Fruit fly (Drosophila melanogaster) whole organism, embryonic: Measurements from ENCODE around the gene CG4783.

Source experiments
- Adf1 ChIP-seq: fragments of 200-800 bp; sonication (Bioruptor generic); IDR thresholded peaks from 2 replicates; pipeline ENCODE4 v1.3.6; 2022; ENCODE audit warnings: missing biosample characterization, missing genetic modification characterization
- Antp ChIP-seq: fragments of 200-800 bp; sonication (Bioruptor generic); optimal IDR thresholded peaks from 3 replicates; lab custom pipeline; 2016; ENCODE audit warnings: missing biosample characterization, missing genetic modification characterization
- C15 ChIP-seq: fragments of 200-800 bp; sonication (Bioruptor generic); IDR thresholded peaks from 3 replicates; pipeline ENCODE4 v1.3.6; 2022; ENCODE audit warnings: missing biosample characterization, missing genetic modification characterization
- CG10366 ChIP-seq: fragments of 200-800 bp; sonication (Bioruptor generic); IDR thresholded peaks from 2 replicates; pipeline ENCODE4 v1.3.6; 2022; ENCODE audit warnings: missing biosample characterization, missing genetic modification characterization
- CG10979 ChIP-seq: fragments of 200-800 bp; sonication (Bioruptor generic); optimal IDR thresholded peaks from 2 replicates; lab custom pipeline; 2018; ENCODE audit warnings: missing biosample characterization, mild to moderate bottlenecking, missing genetic modification characterization, moderate library complexity
- CG11085 ChIP-seq: fragments of 200-800 bp; sonication (Bioruptor generic); IDR thresholded peaks from 2 replicates; pipeline ENCODE4 v1.3.6; 2022; ENCODE audit warnings: missing biosample characterization, missing genetic modification characterization
- CG13287 ChIP-seq: fragments of 200-800 bp; sonication (Bioruptor generic); IDR thresholded peaks from 2 replicates; pipeline ENCODE4 v1.3.6; 2022; ENCODE audit warnings: missing biosample characterization, missing genetic modification characterization; ENCODE audit not compliant: partially characterized antibody
- CG13296 ChIP-seq: fragments of 200-800 bp; sonication (Bioruptor generic); optimal IDR thresholded peaks from 3 replicates; lab custom pipeline; 2018; ENCODE audit warnings: missing biosample characterization, mild to moderate bottlenecking, missing genetic modification characterization
- CG15011 ChIP-seq: fragments of 200-800 bp; sonication (Bioruptor generic); optimal IDR thresholded peaks from 3 replicates; lab custom pipeline; 2018; ENCODE audit warnings: missing biosample characterization, mild to moderate bottlenecking, missing genetic modification characterization
- CG1602 ChIP-seq: fragments of 200-800 bp; sonication (Bioruptor generic); optimal IDR thresholded peaks from 3 replicates; lab custom pipeline; 2016; ENCODE audit warnings: missing biosample characterization, missing genetic modification characterization
- CG17802 ChIP-seq: fragments of 200-800 bp; sonication (Bioruptor generic); optimal IDR thresholded peaks from 2 replicates; lab custom pipeline; 2018; ENCODE audit warnings: missing biosample characterization, mild to moderate bottlenecking, missing genetic modification characterization, moderate library complexity
- CG2120 ChIP-seq: fragments of 200-800 bp; sonication (Bioruptor generic); optimal IDR thresholded peaks from 3 replicates; lab custom pipeline; 2016; ENCODE audit warnings: missing biosample characterization, missing genetic modification characterization
- CG2199 ChIP-seq: fragments of 200-800 bp; sonication (Bioruptor generic); IDR thresholded peaks from 3 replicates; pipeline ENCODE4 v1.3.6; 2022; ENCODE audit warnings: missing biosample characterization, missing genetic modification characterization
- CG31388 ChIP-seq: fragments of 200-800 bp; sonication (Bioruptor generic); optimal IDR thresholded peaks from 2 replicates; lab custom pipeline; 2016; ENCODE audit warnings: missing biosample characterization, missing genetic modification characterization
- CG34376 ChIP-seq: fragments of 200-800 bp; sonication (Bioruptor generic); optimal IDR thresholded peaks from 2 replicates; lab custom pipeline; 2018; ENCODE audit warnings: missing biosample characterization, mild to moderate bottlenecking, missing genetic modification characterization
- CG4282 ChIP-seq: fragments of 200-800 bp; sonication (Bioruptor generic); optimal IDR thresholded peaks from 2 replicates; lab custom pipeline; 2016; ENCODE audit warnings: missing biosample characterization, missing genetic modification characterization
- CG6765 ChIP-seq: fragments of 200-800 bp; sonication (Bioruptor generic); optimal IDR thresholded peaks from 3 replicates; lab custom pipeline; 2017; ENCODE audit warnings: missing biosample characterization, mild to moderate bottlenecking, missing genetic modification characterization
- CG6813 ChIP-seq: fragments of 200-800 bp; sonication (Bioruptor generic); optimal IDR thresholded peaks from 2 replicates; lab custom pipeline; 2017; ENCODE audit warnings: missing biosample characterization, missing genetic modification characterization, mild to moderate bottlenecking, moderate library complexity, missing genetic modification reagents
- CG6854 ChIP-seq: fragments of 200-800 bp; sonication (Bioruptor generic); optimal IDR thresholded peaks from 3 replicates; lab custom pipeline; 2017; ENCODE audit warnings: missing biosample characterization, mild to moderate bottlenecking, missing genetic modification characterization
- CG8290 ChIP-seq, 3 experiments: fragments of 200-800 bp; sonication (Bioruptor generic); optimal IDR thresholded peaks; 2 replicates each; lab custom pipeline; 2016 to 2019; ENCODE audit warnings: missing biosample characterization in 3 of 3, missing genetic modification characterization in 3 of 3, mild to moderate bottlenecking in 2 of 3, moderate library complexity in 1 of 3
- CG9609 ChIP-seq: fragments of 200-800 bp; sonication (Bioruptor generic); optimal IDR thresholded peaks from 3 replicates; lab custom pipeline; 2016; ENCODE audit warnings: missing biosample characterization, missing genetic modification characterization
- Dip2 ChIP-seq: fragments of 200-800 bp; sonication (Bioruptor generic); IDR thresholded peaks from 2 replicates; pipeline ENCODE4 v1.3.6; 2022; ENCODE audit warnings: missing biosample characterization, missing genetic modification characterization
- E2f1 ChIP-seq: fragments of 200-800 bp; sonication (Bioruptor generic); IDR thresholded peaks from 2 replicates; pipeline ENCODE4 v1.3.6; 2022; ENCODE audit warnings: missing biosample characterization, missing genetic modification characterization
- ERR ChIP-seq: fragments of 200-800 bp; sonication (Bioruptor generic); optimal IDR thresholded peaks from 2 replicates; lab custom pipeline; 2016; ENCODE audit warnings: missing biosample characterization, missing genetic modification characterization
- Ets97D ChIP-seq: fragments of 200-800 bp; sonication (Bioruptor generic); optimal IDR thresholded peaks from 3 replicates; lab custom pipeline; 2016; ENCODE audit warnings: missing biosample characterization, missing genetic modification characterization
- Fer3 ChIP-seq: fragments of 200-800 bp; sonication (Bioruptor generic); optimal IDR thresholded peaks from 2 replicates; lab custom pipeline; 2018; ENCODE audit warnings: missing biosample characterization, mild to moderate bottlenecking, missing genetic modification characterization, moderate library complexity
- H2.0 ChIP-seq: fragments of 200-800 bp; sonication (Bioruptor generic); IDR thresholded peaks from 2 replicates; pipeline ENCODE4 v1.3.6; 2022; ENCODE audit warnings: missing biosample characterization, missing genetic modification characterization
- Hmr ChIP-seq: fragments of 200-800 bp; sonication (Bioruptor generic); optimal IDR thresholded peaks from 3 replicates; lab custom pipeline; 2017; ENCODE audit warnings: mild to moderate bottlenecking, missing biosample characterization, missing genetic modification reagents, missing genetic modification characterization
- Hmx ChIP-seq: fragments of 200-800 bp; sonication (Bioruptor generic); optimal IDR thresholded peaks from 2 replicates; lab custom pipeline; 2016; ENCODE audit warnings: missing biosample characterization, missing genetic modification characterization
- Hr39 ChIP-seq: fragments of >200 bp; optimal IDR thresholded peaks from 2 replicates; lab custom pipeline; 2017
- Lpt ChIP-seq: fragments of >200 bp; optimal IDR thresholded peaks from 2 replicates; lab custom pipeline; 2018; ENCODE audit warnings: missing biosample characterization, missing genetic modification characterization
- Med ChIP-seq: fragments of 200-800 bp; sonication (Bioruptor generic); peaks from one replicate; lab custom pipeline; 2016; ENCODE audit warnings: missing biosample characterization, missing genetic modification characterization, mild to moderate bottlenecking, inconsistent platforms, moderate library complexity
- Meics ChIP-seq: fragments of 200-800 bp; sonication (Bioruptor generic); optimal IDR thresholded peaks from 2 replicates; lab custom pipeline; 2017; ENCODE audit warnings: missing biosample characterization, mild to moderate bottlenecking, missing genetic modification characterization
- Rx ChIP-seq: fragments of 200-800 bp; sonication (Bioruptor generic); IDR thresholded peaks from 2 replicates; pipeline ENCODE4 v1.3.6; 2022; ENCODE audit warnings: missing biosample characterization, missing genetic modification characterization
- Six4 ChIP-seq: fragments of 200-800 bp; sonication (Bioruptor generic); optimal IDR thresholded peaks from 2 replicates; lab custom pipeline; 2016; ENCODE audit warnings: missing biosample characterization, missing genetic modification characterization
- Sry-δ ChIP-seq: fragments of 200-800 bp; sonication (Bioruptor generic); optimal IDR thresholded peaks from 2 replicates; lab custom pipeline; 2016; ENCODE audit warnings: missing biosample characterization, missing genetic modification characterization
- aop ChIP-seq: fragments of 200-800 bp; sonication (Bioruptor generic); IDR thresholded peaks from 2 replicates; pipeline ENCODE4 v1.3.6; 2022; ENCODE audit warnings: missing biosample characterization, missing genetic modification characterization
- ap ChIP-seq: fragments of 200-800 bp; sonication (Bioruptor generic); IDR thresholded peaks from 2 replicates; pipeline ENCODE4 v1.3.6; 2022; ENCODE audit warnings: missing biosample characterization, missing genetic modification characterization
- crc ChIP-seq: fragments of 200-800 bp; sonication (Bioruptor generic); optimal IDR thresholded peaks from 2 replicates; lab custom pipeline; 2016; ENCODE audit warnings: missing biosample characterization, missing genetic modification characterization
- eyg ChIP-seq: fragments of 200-800 bp; sonication (Bioruptor generic); optimal IDR thresholded peaks from 3 replicates; lab custom pipeline; 2016; ENCODE audit warnings: missing biosample characterization, missing genetic modification characterization
- fd96Cb ChIP-seq: fragments of 200-800 bp; sonication (Bioruptor generic); optimal IDR thresholded peaks from 2 replicates; lab custom pipeline; 2018; ENCODE audit warnings: missing biosample characterization, mild to moderate bottlenecking, missing genetic modification characterization, moderate library complexity
- grn ChIP-seq: fragments of 200-800 bp; sonication (Bioruptor generic); optimal IDR thresholded peaks from 3 replicates; lab custom pipeline; 2017; ENCODE audit warnings: missing biosample characterization, missing genetic modification characterization
- klu ChIP-seq: fragments of 200-800 bp; sonication (Bioruptor generic); IDR thresholded peaks from 2 replicates; pipeline ENCODE4 v1.3.6; 2022; ENCODE audit warnings: missing biosample characterization, missing genetic modification characterization
- lola ChIP-seq, 3 experiments: fragments of >200 bp in 2 of 3; fragments of 200-800 bp in 1 of 3; sonication (Bioruptor generic) in 1 of 3; optimal IDR thresholded peaks; 2 replicates each; lab custom pipeline; 2017 to 2019; ENCODE audit warnings: missing biosample characterization in 3 of 3, missing genetic modification characterization in 3 of 3, mild to moderate bottlenecking in 1 of 3, moderate library complexity in 1 of 3
- mirr ChIP-seq: fragments of 200-800 bp; sonication (Bioruptor generic); optimal IDR thresholded peaks from 3 replicates; lab custom pipeline; 2018; ENCODE audit warnings: missing biosample characterization, mild to moderate bottlenecking, missing genetic modification characterization
- nmo ChIP-seq: fragments of 200-800 bp; sonication (Bioruptor generic); optimal IDR thresholded peaks from 2 replicates; lab custom pipeline; 2018; ENCODE audit warnings: missing biosample characterization, mild to moderate bottlenecking, missing genetic modification characterization, moderate library complexity
- org-1 ChIP-seq: fragments of 200-800 bp; sonication (Bioruptor generic); optimal IDR thresholded peaks from 2 replicates; lab custom pipeline; 2017; ENCODE audit warnings: missing biosample characterization, missing genetic modification characterization
- psq ChIP-seq: fragments of 200-800 bp; sonication (Bioruptor generic); optimal IDR thresholded peaks from 2 replicates; lab custom pipeline; 2017; ENCODE audit warnings: missing biosample characterization, missing genetic modification characterization
- sim ChIP-seq: fragments of 200-800 bp; sonication (Bioruptor generic); IDR thresholded peaks from 2 replicates; pipeline ENCODE4 v1.3.6; 2022; ENCODE audit warnings: missing biosample characterization, missing genetic modification characterization
- sisA ChIP-seq: fragments of 200-800 bp; sonication (Bioruptor generic); IDR thresholded peaks from 2 replicates; pipeline ENCODE4 v1.3.6; 2022; ENCODE audit warnings: missing biosample characterization, missing genetic modification characterization
- sr ChIP-seq: fragments of 200-800 bp; sonication (Bioruptor generic); IDR thresholded peaks from 3 replicates; pipeline ENCODE4 v1.3.6; 2022; ENCODE audit warnings: missing biosample characterization, missing genetic modification characterization
- tgo ChIP-seq: fragments of 200-800 bp; sonication (Bioruptor generic); IDR thresholded peaks from 3 replicates; pipeline ENCODE4 v1.3.6; 2022; ENCODE audit warnings: missing biosample characterization, missing genetic modification characterization
- yki ChIP-seq: fragments of >200 bp; optimal IDR thresholded peaks from 3 replicates; lab custom pipeline; 2018

CG4783 gene

DNA sequence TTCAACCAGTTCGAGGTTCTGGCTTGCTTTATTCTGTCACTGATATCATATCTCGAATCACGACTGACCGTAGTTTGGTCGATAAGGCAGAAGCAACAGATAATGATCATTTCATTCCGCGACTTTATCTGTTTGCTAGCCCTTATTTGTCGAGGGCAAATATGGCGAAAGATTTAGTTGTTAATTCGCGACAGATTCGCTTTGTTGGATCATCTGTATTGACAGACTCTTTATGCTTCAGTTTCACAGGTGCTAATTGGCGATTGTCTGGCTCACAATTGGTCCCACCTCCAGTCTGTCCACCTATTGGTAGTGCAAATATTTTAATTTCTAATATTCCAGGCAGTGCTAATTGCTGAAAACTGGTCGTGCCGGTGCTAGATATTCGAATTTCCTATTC, 23.9 kb upstream of the CG4783 start (continued):
- TF ChIP-seq CG1602 (no peak), Med (peak; percentile 90), CG8290 (GFP tag; optimal IDR thresholded peaks at IDR 0.05; lab: Kevin White, UChicago) (no peak), CG8290 (tag; optimal IDR thresholded peaks at IDR 0.05; lab: Kevin White, UChicago) (no peak), fd96Cb (tag; lab: Kevin White, UChicago) (no peak), Hmx (GFP tag; lab: Kevin White, UChicago) (no peak), Six4 (GFP tag; lab: Kevin White, UChicago) (no peak), crc (GFP tag; lab: Kevin White, UChicago) (no peak), ERR (no peak), CG31388 (no peak), CG9609 (GFP tag; lab: Kevin White, UChicago) (no peak), psq (GFP tag; lab: Kevin White, UChicago) (no peak), Rx (GFP tag; lab: Robert Waterston, UW) (no peak), ap (GFP tag; lab: Robert Waterston, UW) (no peak), org-1 (peak; percentile 2), yki (lab: Kevin White, UChicago) (no peak), Sry-δ (GFP tag; lab: Kevin White, UChicago) (no peak), CG10366 (no peak), sr (GFP tag; lab: Robert Waterston, UW) (no peak), Dip2 (GFP tag; lab: Robert Waterston, UW) (no peak), tgo (GFP tag; lab: Robert Waterston, UW) (no peak), Lpt (GFP tag; lab: Kevin White, UChicago) (no peak), eyg (peak; percentile 13), klu (GFP tag; lab: Robert Waterston, UW) (no peak), lola (GFP tag; optimal IDR thresholded peaks at IDR 0.05; lab: Kevin White, UChicago) (no peak), CG15011 (GFP tag; lab: Kevin White, UChicago) (peak; percentile 42), aop (GFP tag; lab: Robert Waterston, UW) (no peak), CG11085 (no peak), grn (GFP tag; lab: Kevin White, UChicago) (peak; percentile 14), Meics (GFP tag; lab: Kevin White, UChicago) (peak; percentile 49), mirr (GFP tag; lab: Kevin White, UChicago) (peak; percentile 54), Antp (no peak), CG6854 (peak; percentile 37), C15 (GFP tag; lab: Robert Waterston, UW) (no peak), CG13287 (GFP tag; lab: Robert Waterston, UW) (no peak), H2.0 (GFP tag; lab: Robert Waterston, UW) (no peak), CG6765 (peak; percentile 48), CG2120 (peak; percentile 48), CG6813 (GFP tag; lab: Kevin White, UChicago) (peak; percentile 30), CG2199 (GFP tag; lab: Robert Waterston, UW) (no peak), E2f1 (GFP tag; lab: Robert Waterston, UW) (no peak), Hr39 (lab: Kevin White, UChicago) (no peak), CG17802 (tag; lab: Kevin White, UChicago) (no peak), Hmr (GFP tag; lab: Kevin White, UChicago) (peak; percentile 66), CG34376 (no peak), CG4282 (GFP tag; lab: Kevin White, UChicago) (no peak), Adf1 (GFP tag; lab: Robert Waterston, UW) (no peak), nmo (GFP tag; lab: Kevin White, UChicago) (no peak), sisA (GFP tag; lab: Robert Waterston, UW) (no peak), sim (no peak), Ets97D (no peak), CG13296 (GFP tag; lab: Kevin White, UChicago) (no peak), Fer3 (tag; lab: Kevin White, UChicago) (no peak), CG10979 (tag; lab: Kevin White, UChicago) (no peak)
